Fruit fly (Drosophila melanogaster) whole organism, adult: ENCODE data around the gene smid.
A peak's percentile ranks its signal among the peaks of the same experiment; 100 is the strongest.

Source experiments
- CG12768 ChIP-seq: fragments of 200-800 bp; sonication (Bioruptor generic); optimal IDR thresholded peaks from 2 replicates; lab custom pipeline; 2017; ENCODE audit warnings: missing biosample characterization, missing genetic modification characterization, mild to moderate bottlenecking, moderate library complexity, missing genetic modification reagents
- CG14711 ChIP-seq: fragments of 200-800 bp; sonication (Bioruptor generic); optimal IDR thresholded peaks from 2 replicates; lab custom pipeline; 2018; ENCODE audit warnings: missing biosample characterization, mild to moderate bottlenecking, missing genetic modification characterization, moderate library complexity
- Clk ChIP-seq: fragments of 200-800 bp; sonication (Bioruptor generic); optimal IDR thresholded peaks from 2 replicates; lab custom pipeline; 2017; ENCODE audit warnings: missing biosample characterization, missing genetic modification characterization
- Hr96 ChIP-seq: fragments of 200-800 bp; sonication (Bioruptor generic); optimal IDR thresholded peaks from 2 replicates; lab custom pipeline; 2016; ENCODE audit warnings: missing biosample characterization, missing genetic modification characterization
- cic ChIP-seq: fragments of 200-800 bp; sonication (Bioruptor generic); optimal IDR thresholded peaks from 2 replicates; lab custom pipeline; 2017; ENCODE audit warnings: missing biosample characterization, mild to moderate bottlenecking, missing genetic modification characterization, moderate library complexity
- cnc ChIP-seq, 2 experiments: fragments of >200 bp; optimal IDR thresholded peaks; 2 replicates each; lab custom pipeline; 2017
- ovo ChIP-seq: fragments of 200-800 bp; sonication (Bioruptor generic); optimal IDR thresholded peaks from 2 replicates; lab custom pipeline; 2016; ENCODE audit warnings: missing biosample characterization, missing genetic modification characterization
- pad ChIP-seq: fragments of 200-800 bp; sonication (Bioruptor generic); optimal IDR thresholded peaks from 3 replicates; lab custom pipeline; 2017; ENCODE audit warnings: missing biosample characterization, missing genetic modification characterization, mild to moderate bottlenecking, moderate library complexity, missing genetic modification reagents
- tj ChIP-seq: fragments of 200-800 bp; sonication (Bioruptor generic); optimal IDR thresholded peaks from 3 replicates; lab custom pipeline; 2017; ENCODE audit warnings: missing biosample characterization, mild to moderate bottlenecking, missing genetic modification characterization, moderate library complexity

- TF ChIP-seq CG12768 (GFP tag; lab: Kevin White, UChicago) (no peak), ovo (GFP tag; lab: Kevin White, UChicago) (no peak), Clk (GFP tag; lab: Kevin White, UChicago) (no peak), Hr96 (GFP tag; lab: Kevin White, UChicago) (no peak), pad (no peak), tj (GFP tag; lab: Kevin White, UChicago) (peak; percentile 93), cic (GFP tag; lab: Kevin White, UChicago) (no peak), cnc (optimal IDR thresholded peaks at IDR 0.05; lab: Kevin White, UChicago) (no peak), CG14711 (tag; lab: Kevin White, UChicago) (no peak)
Observed at dm6 chr3L:7346951-7347350, 34.5 kb upstream of the smid start, which contains the start of gene CG14834.
